Fruit fly (Drosophila melanogaster): ENCODE measurements around the gene CG16719.

CG16719 gene

dm6 chr3L:9684871-9685270 is at the start of gene CG16719:
TSS of gene CG16719 (plus strand) at chr3L:9685171.
- no peak for TF ChIP-seq cic (GFP tag; optimal IDR thresholded peaks at IDR 0.05)
- no peak for TF ChIP-seq CG12768 (GFP tag; optimal IDR thresholded peaks at IDR 0.05)
- TF ChIP-seq CG5204 (GFP tag; optimal IDR thresholded peaks at IDR 0.05), result no peak
- no peak for TF ChIP-seq toe (GFP tag; optimal IDR thresholded peaks at IDR 0.05)
- TF ChIP-seq pad (GFP tag; optimal IDR thresholded peaks at IDR 0.05), result no peak
- no peak for TF ChIP-seq Hr96 (GFP tag; optimal IDR thresholded peaks at IDR 0.05)
- no peak for TF ChIP-seq CG7101 (tag; optimal IDR thresholded peaks at IDR 0.05)
- TF ChIP-seq CG7045 (GFP tag; optimal IDR thresholded peaks at IDR 0.05), result no peak
- no peak for TF ChIP-seq Clk (GFP tag; optimal IDR thresholded peaks at IDR 0.05)
- TF ChIP-seq CG11617 (GFP tag; optimal IDR thresholded peaks at IDR 0.05), result no peak
- no peak for TF ChIP-seq kay (GFP tag; ENCODE audit: borderline replicate concordance)
- no peak for TF ChIP-seq CG33017 (tag; optimal IDR thresholded peaks at IDR 0.05)

DNA sequence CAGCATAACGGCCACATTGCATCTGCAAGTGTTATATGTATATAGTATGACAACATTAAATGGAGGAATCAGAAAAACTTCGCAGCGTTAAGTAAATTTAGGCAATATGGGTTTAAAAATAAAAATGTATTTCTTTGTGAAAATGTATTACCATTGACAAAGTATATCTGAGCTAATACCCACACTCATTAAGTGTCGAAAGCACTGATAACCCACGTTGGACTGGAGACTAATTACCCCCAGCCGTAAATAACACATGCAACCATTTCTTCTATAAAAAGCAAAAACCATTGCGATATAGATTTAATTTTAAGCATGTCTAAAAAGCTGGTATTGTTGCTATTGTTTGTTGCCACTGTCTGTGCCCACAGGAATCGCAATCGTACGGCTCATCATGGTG is 47.2 kb upstream of the CG16719 start, which contains the start of gene CG8329:
Gene CG8329, plus strand, starts transcription at position 301 of the 400 bp plus-strand sequence.
- TF ChIP-seq CG33017 (tag; optimal IDR thresholded peaks at IDR 0.05) (no peak), Crg-1 (GFP tag; optimal IDR thresholded peaks at IDR 0.05) (no peak), CG7045 (GFP tag; optimal IDR thresholded peaks at IDR 0.05) (no peak), bab1 (GFP tag; optimal IDR thresholded peaks at IDR 0.05) (no peak)

DNA sequence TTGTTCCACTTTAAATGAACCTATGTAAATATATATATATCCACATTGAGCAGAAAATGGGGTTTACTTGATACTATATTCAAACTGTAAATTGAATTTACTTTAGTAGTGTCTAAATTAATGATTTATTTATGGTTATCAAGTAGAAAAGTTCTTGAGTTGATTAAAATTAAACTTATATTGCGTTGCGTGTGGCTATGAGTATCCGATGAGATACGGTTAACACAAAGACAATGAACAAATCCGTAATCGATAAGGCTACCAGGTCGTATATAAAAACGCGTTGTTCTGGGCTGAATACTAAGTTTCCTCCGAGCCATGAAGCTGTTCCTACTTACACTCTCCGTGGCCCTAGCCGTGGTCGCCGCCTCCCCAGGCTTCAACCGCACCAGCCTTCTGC is 46.0 kb upstream of the CG16719 start, which contains the start of gene CG18179:
Gene CG18179, plus strand, starts transcription at position 301 of the 400 bp plus-strand sequence.
- TF ChIP-seq CG1620 (GFP tag; optimal IDR thresholded peaks at IDR 0.05) (no peak), tj (GFP tag; optimal IDR thresholded peaks at IDR 0.05) (no peak), cnc (optimal IDR thresholded peaks at IDR 0.05) (no peak), CG5204 (GFP tag; optimal IDR thresholded peaks at IDR 0.05) (no peak), CG14711 (tag; optimal IDR thresholded peaks at IDR 0.05) (no peak), ovo (GFP tag; optimal IDR thresholded peaks at IDR 0.05) (no peak), cic (GFP tag; optimal IDR thresholded peaks at IDR 0.05) (no peak), CG12768 (GFP tag; optimal IDR thresholded peaks at IDR 0.05) (no peak), CG7045 (GFP tag; optimal IDR thresholded peaks at IDR 0.05) (no peak), CG7101 (tag; optimal IDR thresholded peaks at IDR 0.05) (no peak)

- TF ChIP-seq toe (GFP tag; optimal IDR thresholded peaks at IDR 0.05), result no peak
- TF ChIP-seq cic (GFP tag; optimal IDR thresholded peaks at IDR 0.05), result peak; percentile 87
These were observed 44.3 kb upstream of the CG16719 start, which contains the start of gene CG18180 for dm6 chr3L:9640713-9641112. TSS of gene CG18180 (plus strand) at chr3L:9641013.

dm6 chr3L:9643762-9644161 is 41.2 kb upstream of the CG16719 start, which contains the start of gene CNMaR:
TSS of gene CNMaR (plus strand) at chr3L:9644109.
- TF ChIP-seq CG7045 (GFP tag; optimal IDR thresholded peaks at IDR 0.05), result no peak
- no peak for TF ChIP-seq CG5204 (GFP tag; optimal IDR thresholded peaks at IDR 0.05)
- TF ChIP-seq CG11617 (GFP tag; optimal IDR thresholded peaks at IDR 0.05), result no peak
- TF ChIP-seq CG33017 (tag; optimal IDR thresholded peaks at IDR 0.05), result no peak
- TF ChIP-seq kay (GFP tag; ENCODE audit: borderline replicate concordance), result no peak
- TF ChIP-seq Clk (GFP tag; optimal IDR thresholded peaks at IDR 0.05), result no peak
- no peak for TF ChIP-seq cnc (optimal IDR thresholded peaks at IDR 0.05)
- TF ChIP-seq Hr96 (GFP tag; optimal IDR thresholded peaks at IDR 0.05), result no peak
- TF ChIP-seq toe (GFP tag; optimal IDR thresholded peaks at IDR 0.05), result no peak
- TF ChIP-seq pad (GFP tag; optimal IDR thresholded peaks at IDR 0.05), result no peak
- TF ChIP-seq ovo (GFP tag; optimal IDR thresholded peaks at IDR 0.05), result no peak
- no peak for TF ChIP-seq CG12768 (GFP tag; optimal IDR thresholded peaks at IDR 0.05)

DNA sequence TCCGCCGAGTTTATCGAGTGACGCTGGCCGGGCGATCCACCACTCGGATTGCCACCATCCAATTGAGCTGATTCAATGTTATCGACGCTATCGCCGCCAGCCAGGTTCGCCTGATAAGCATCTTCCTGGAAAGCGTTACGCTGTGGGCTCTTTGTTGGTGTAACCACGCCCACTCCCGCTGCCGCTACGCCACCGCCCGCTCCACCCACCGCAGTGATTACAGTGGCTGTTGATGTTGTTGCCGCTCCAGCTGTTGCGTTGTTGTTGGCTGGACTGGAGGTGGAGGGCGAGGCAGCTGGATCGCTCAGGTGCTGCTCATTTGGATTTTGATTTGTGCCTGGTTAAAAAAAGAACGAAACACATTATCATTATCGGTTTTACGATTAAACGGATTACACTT is 13.6 kb upstream of the CG16719 start:
- TF ChIP-seq cic (GFP tag; optimal IDR thresholded peaks at IDR 0.05) (peak; percentile 60), CG12768 (GFP tag; optimal IDR thresholded peaks at IDR 0.05) (no peak)

dm6 chr3L:9674300-9674699 is 10.7 kb upstream of the CG16719 start:
- TF ChIP-seq cnc (optimal IDR thresholded peaks at IDR 0.05) (no peak), kay (GFP tag; ENCODE audit: borderline replicate concordance) (peak; percentile 26), CG1620 (GFP tag; optimal IDR thresholded peaks at IDR 0.05) (no peak)

DNA sequence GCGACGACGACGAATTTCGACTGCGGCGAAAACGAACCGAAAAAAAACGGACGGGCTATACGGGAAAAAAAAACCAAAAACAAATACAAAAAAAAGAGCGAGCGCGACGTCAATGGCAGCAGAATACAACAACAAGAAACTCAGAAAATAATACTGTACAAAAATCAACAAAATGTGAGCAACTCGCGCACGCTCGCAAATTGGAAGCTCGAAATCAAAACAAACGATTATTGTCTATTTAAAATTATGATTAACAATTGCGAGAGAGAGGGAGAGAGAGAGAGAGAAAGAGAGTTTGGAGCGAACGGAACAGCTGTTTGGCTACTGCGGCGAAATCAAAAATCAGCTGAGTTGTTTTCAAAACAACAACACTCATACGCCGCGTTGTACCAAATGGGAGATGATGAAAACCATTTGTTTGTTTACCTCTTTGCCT is 9.4 kb upstream of the CG16719 start:
- TF ChIP-seq pad (GFP tag; optimal IDR thresholded peaks at IDR 0.05) (no peak), CG7045 (GFP tag; optimal IDR thresholded peaks at IDR 0.05) (peak; percentile 46), CG1620 (GFP tag; optimal IDR thresholded peaks at IDR 0.05) (peak; percentile 4), CG7101 (tag; optimal IDR thresholded peaks at IDR 0.05) (peak; percentile 19), toe (GFP tag; optimal IDR thresholded peaks at IDR 0.05) (no peak), CG14711 (tag; optimal IDR thresholded peaks at IDR 0.05) (no peak), ovo (GFP tag; optimal IDR thresholded peaks at IDR 0.05) (peak; percentile 69), Clk (GFP tag; optimal IDR thresholded peaks at IDR 0.05) (no peak), Mnt (GFP tag; optimal IDR thresholded peaks at IDR 0.05) (peak; percentile 44), CG11617 (GFP tag; optimal IDR thresholded peaks at IDR 0.05) (peak; percentile 65), tj (GFP tag; optimal IDR thresholded peaks at IDR 0.05) (peak; percentile 44), CG12768 (GFP tag; optimal IDR thresholded peaks at IDR 0.05) (peak; percentile 91), Crg-1 (GFP tag; optimal IDR thresholded peaks at IDR 0.05) (no peak), cnc (optimal IDR thresholded peaks at IDR 0.05) (no peak), Hr96 (GFP tag; optimal IDR thresholded peaks at IDR 0.05) (peak; percentile 40), cic (GFP tag; optimal IDR thresholded peaks at IDR 0.05) (peak; percentile 80), kay (GFP tag; ENCODE audit: borderline replicate concordance) (peak; percentile 98), CG33017 (tag; optimal IDR thresholded peaks at IDR 0.05) (peak; percentile 77), bab1 (GFP tag; optimal IDR thresholded peaks at IDR 0.05) (no peak), CG5204 (GFP tag; optimal IDR thresholded peaks at IDR 0.05) (no peak)
